Worm (Caenorhabditis elegans) whole organism, L4 larva: ENCODE data around the gene fbxa-30.
A peak's percentile ranks its signal among the peaks of the same experiment; 100 is the strongest.

Experiments used
- T20F7.1 ChIP-seq: fragments of 200-800 bp; sonication (Bioruptor generic); optimal IDR thresholded peaks from 2 replicates; lab custom pipeline; 2018; ENCODE audit warnings: mild to moderate bottlenecking, missing genetic modification characterization, missing compliant biosample characterization
- Y5F2A.4 ChIP-seq: fragments of 200-800 bp; sonication (Bioruptor generic); optimal IDR thresholded peaks from 2 replicates; lab custom pipeline; 2018; ENCODE audit warnings: mild to moderate bottlenecking, missing genetic modification characterization, missing compliant biosample characterization
- ZK546.5 ChIP-seq, 2 experiments: sonication (generic microtip); optimal IDR thresholded peaks; 2 replicates each; lab custom pipeline; 2017; ENCODE audit warnings: missing biosample characterization in 2 of 2, missing genetic modification characterization in 2 of 2
- aha-1 ChIP-seq: fragments of 150-350 bp; peaks from one replicate; lab custom pipeline; 2014; ENCODE audit warnings: missing biosample characterization, missing genetic modification characterization
- ama-1 ChIP-seq: fragments of 150-350 bp; optimal IDR thresholded peaks from 2 replicates; lab custom pipeline; 2014; ENCODE audit warnings: inconsistent platforms, mixed read lengths
- attf-4 ChIP-seq: sonication (generic microtip); optimal IDR thresholded peaks from 3 replicates; lab custom pipeline; 2017; ENCODE audit warnings: missing biosample characterization, missing genetic modification characterization
- ceh-32 ChIP-seq: sonication (generic microtip); optimal IDR thresholded peaks from 2 replicates; lab custom pipeline; 2016; ENCODE audit warnings: mild to moderate bottlenecking, missing genetic modification characterization, missing compliant biosample characterization; ENCODE audit not compliant: poor library complexity
- ceh-44 ChIP-seq: fragments of 200-800 bp; sonication (Bioruptor generic); IDR thresholded peaks from 2 replicates; pipeline ENCODE4 v1.3.6; 2022; ENCODE audit warnings: missing genetic modification reagents, missing genetic modification characterization, missing compliant biosample characterization
- ceh-82 ChIP-seq: sonication (generic microtip); optimal IDR thresholded peaks from 2 replicates; lab custom pipeline; 2017; ENCODE audit warnings: missing biosample characterization, missing genetic modification characterization
- cey-2 ChIP-seq: sonication (generic microtip); optimal IDR thresholded peaks from 3 replicates; lab custom pipeline; 2017; ENCODE audit warnings: missing genetic modification characterization, mild to moderate bottlenecking, missing compliant biosample characterization, antibody characterized with exemption, borderline replicate concordance; ENCODE audit not compliant: insufficient read depth
- ctbp-1 ChIP-seq: fragments of 200-800 bp; sonication (Bioruptor generic); IDR thresholded peaks from 2 replicates; pipeline ENCODE4 v1.3.6; 2022; ENCODE audit warnings: missing genetic modification reagents, missing genetic modification characterization, missing compliant biosample characterization
- daf-16 ChIP-seq, 3 experiments: sonication (generic microtip); optimal IDR thresholded peaks; 2 replicates each; lab custom pipeline; 2016 to 2017; ENCODE audit warnings: missing genetic modification characterization in 3 of 3, missing genetic modification reagents in 3 of 3, mild to moderate bottlenecking in 2 of 3, missing compliant biosample characterization in 2 of 3, missing biosample characterization in 1 of 3, moderate library complexity in 1 of 3
- dmd-8 ChIP-seq: fragments of 200-800 bp; sonication (Bioruptor generic); IDR thresholded peaks from 2 replicates; pipeline ENCODE4 v1.3.6; 2022; ENCODE audit warnings: missing genetic modification characterization, missing compliant biosample characterization
- dmd-9 ChIP-seq: fragments of 200-800 bp; sonication (Bioruptor generic); IDR thresholded peaks from 2 replicates; pipeline ENCODE4 v1.3.6; 2022; ENCODE audit warnings: missing genetic modification reagents, missing genetic modification characterization, missing compliant biosample characterization
- dpl-1 ChIP-seq: fragments of 150-350 bp; optimal IDR thresholded peaks from 2 replicates; lab custom pipeline; 2014; ENCODE audit warnings: missing biosample characterization, missing genetic modification reagents, missing genetic modification characterization
- dve-1 ChIP-seq: sonication (generic microtip); optimal IDR thresholded peaks from 2 replicates; lab custom pipeline; 2017; ENCODE audit warnings: antibody characterized with exemption, mild to moderate bottlenecking, missing genetic modification characterization, missing compliant biosample characterization; ENCODE audit not compliant: insufficient read depth
- egl-43 ChIP-seq: fragments of 200-800 bp; sonication (Bioruptor generic); IDR thresholded peaks from 2 replicates; pipeline ENCODE4 v1.3.6; 2022; ENCODE audit warnings: missing genetic modification reagents, missing genetic modification characterization, missing compliant biosample characterization
- fkh-10 ChIP-seq: fragments of 150-350 bp; optimal IDR thresholded peaks from 2 replicates; lab custom pipeline; 2014; ENCODE audit warnings: missing biosample characterization, missing genetic modification reagents, missing genetic modification characterization
- gei-8 ChIP-seq: fragments of 200-800 bp; sonication (Bioruptor generic); optimal IDR thresholded peaks from 2 replicates; lab custom pipeline; 2018; ENCODE audit warnings: mild to moderate bottlenecking, missing genetic modification characterization, missing compliant biosample characterization
- hlh-11 ChIP-seq: fragments of 200-800 bp; sonication (Bioruptor generic); optimal IDR thresholded peaks from 2 replicates; lab custom pipeline; 2018; ENCODE audit warnings: mild to moderate bottlenecking, missing genetic modification characterization, missing compliant biosample characterization
- hlh-30 ChIP-seq: sonication (generic microtip); optimal IDR thresholded peaks from 2 replicates; lab custom pipeline; 2017; ENCODE audit warnings: antibody characterized with exemption, mild to moderate bottlenecking, missing genetic modification characterization, missing compliant biosample characterization; ENCODE audit not compliant: insufficient read depth
- hmg-1.1 ChIP-seq: fragments of 200-800 bp; sonication (Bioruptor generic); IDR thresholded peaks from 2 replicates; pipeline ENCODE4 v1.3.6; 2022; ENCODE audit warnings: missing genetic modification reagents, missing genetic modification characterization, missing compliant biosample characterization
- lin-29 ChIP-seq: fragments of 200-800 bp; sonication (Bioruptor generic); IDR thresholded peaks from 2 replicates; pipeline ENCODE4 v1.3.6; 2022; ENCODE audit warnings: missing genetic modification reagents, missing genetic modification characterization, missing compliant biosample characterization
- lin-38 ChIP-seq: fragments of 200-800 bp; sonication (Bioruptor generic); IDR thresholded peaks from 2 replicates; pipeline ENCODE4 v1.3.6; 2022; ENCODE audit warnings: missing genetic modification reagents, missing genetic modification characterization, missing compliant biosample characterization
- lir-3 ChIP-seq: sonication (generic microtip); optimal IDR thresholded peaks from 2 replicates; lab custom pipeline; 2016; ENCODE audit warnings: mild to moderate bottlenecking, missing genetic modification characterization, missing compliant biosample characterization
- lsy-2 ChIP-seq, 2 experiments: fragments of 150-350 bp in 1 of 2; sonication (generic microtip) in 1 of 2; optimal IDR thresholded peaks; 2 replicates each; lab custom pipeline; 2014 to 2017; ENCODE audit warnings: missing biosample characterization in 2 of 2, missing genetic modification characterization in 2 of 2
- mes-2 ChIP-seq: sonication (generic microtip); optimal IDR thresholded peaks from 2 replicates; lab custom pipeline; 2016; ENCODE audit warnings: missing genotype, mild to moderate bottlenecking, missing genetic modification characterization, missing compliant biosample characterization; ENCODE audit not compliant: poor library complexity, severe bottlenecking
- mxl-2 ChIP-seq: fragments of 200-800 bp; sonication (Bioruptor generic); conservative IDR thresholded peaks from 2 replicates; pipeline ENCODE4 v1.3.6; 2022; ENCODE audit warnings: missing genetic modification reagents, missing genetic modification characterization, missing compliant biosample characterization
- nhr-28 ChIP-seq: fragments of 150-350 bp; optimal IDR thresholded peaks from 2 replicates; lab custom pipeline; 2014; ENCODE audit warnings: missing biosample characterization, missing genetic modification characterization
- nhr-6 ChIP-seq: fragments of 150-350 bp; optimal IDR thresholded peaks from 2 replicates; lab custom pipeline; 2014; ENCODE audit warnings: missing biosample characterization, missing genetic modification characterization
- pqm-1 ChIP-seq: sonication (generic microtip); optimal IDR thresholded peaks from 2 replicates; lab custom pipeline; 2017; ENCODE audit warnings: missing biosample characterization, missing genetic modification characterization
- snpc-1.2 ChIP-seq: fragments of 200-800 bp; sonication (Bioruptor generic); IDR thresholded peaks from 2 replicates; pipeline ENCODE4 v1.3.6; 2022; ENCODE audit warnings: missing genetic modification reagents, missing genetic modification characterization, missing compliant biosample characterization
- tag-97 ChIP-seq: fragments of 200-800 bp; sonication (Bioruptor generic); IDR thresholded peaks from 2 replicates; pipeline ENCODE4 v1.3.6; 2022; ENCODE audit warnings: missing genetic modification characterization, missing compliant biosample characterization
- tra-1 ChIP-seq: fragments of 200-800 bp; sonication (Bioruptor generic); IDR thresholded peaks from 2 replicates; pipeline ENCODE4 v1.3.6; 2022; ENCODE audit warnings: missing genetic modification reagents, missing genetic modification characterization, missing compliant biosample characterization
- unc-62 ChIP-seq, 3 experiments: fragments of 150-350 bp in 1 of 3; sonication (generic microtip); optimal IDR thresholded peaks in 2 of 3; peaks in 1 of 3; 1 replicate in 1 of 3; 2 replicates in 2 of 3; lab custom pipeline; 2014 to 2017; ENCODE audit warnings: missing biosample characterization in 3 of 3, missing genetic modification characterization in 3 of 3, missing genetic modification reagents in 3 of 3, missing genotype in 1 of 3
- zfp-3 ChIP-seq: fragments of 200-800 bp; sonication (Bioruptor generic); conservative IDR thresholded peaks from 2 replicates; pipeline ENCODE4 v1.3.6; 2022; ENCODE audit warnings: missing genetic modification reagents, missing genetic modification characterization, missing compliant biosample characterization
- zip-2 ChIP-seq: fragments of 150-350 bp; optimal IDR thresholded peaks from 2 replicates; lab custom pipeline; 2014; ENCODE audit warnings: missing biosample characterization, missing genetic modification characterization
- ztf-7 ChIP-seq: fragments of 150-350 bp; optimal IDR thresholded peaks from 2 replicates; lab custom pipeline; 2014; ENCODE audit warnings: missing biosample characterization, missing genetic modification characterization

The fbxa-30 gene

DNA sequence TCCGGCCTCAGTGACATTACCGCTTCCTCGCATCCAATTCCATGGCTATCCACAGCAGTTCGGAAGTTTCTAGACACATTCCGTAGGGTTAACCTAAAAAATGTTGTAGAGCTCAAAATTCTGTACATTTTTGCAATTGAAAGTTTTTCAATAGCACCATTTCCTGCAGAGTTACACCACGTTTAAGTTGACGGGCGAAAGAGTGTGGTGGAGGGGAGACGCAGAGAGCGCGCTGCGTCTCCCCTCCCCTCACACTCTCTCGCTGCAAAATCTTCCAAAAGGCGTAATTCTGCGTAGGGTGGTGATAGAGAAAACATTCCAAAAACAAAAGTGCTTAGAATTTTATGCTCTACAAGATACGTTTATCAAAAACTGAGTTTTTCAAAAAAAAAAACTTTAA is 27.1 kb downstream of the fbxa-30 start:
- TF ChIP-seq attf-4 (tag; lab: Kevin White, UChicago) = no peak
- TF ChIP-seq lin-38 (GFP tag; lab: Robert Waterston, UW) = no peak
- no peak for TF ChIP-seq aha-1
- TF ChIP-seq gei-8 = no peak
- TF ChIP-seq tag-97 (GFP tag; lab: Robert Waterston, UW) = no peak
- TF ChIP-seq, all 104 proteins: peak for 0

DNA sequence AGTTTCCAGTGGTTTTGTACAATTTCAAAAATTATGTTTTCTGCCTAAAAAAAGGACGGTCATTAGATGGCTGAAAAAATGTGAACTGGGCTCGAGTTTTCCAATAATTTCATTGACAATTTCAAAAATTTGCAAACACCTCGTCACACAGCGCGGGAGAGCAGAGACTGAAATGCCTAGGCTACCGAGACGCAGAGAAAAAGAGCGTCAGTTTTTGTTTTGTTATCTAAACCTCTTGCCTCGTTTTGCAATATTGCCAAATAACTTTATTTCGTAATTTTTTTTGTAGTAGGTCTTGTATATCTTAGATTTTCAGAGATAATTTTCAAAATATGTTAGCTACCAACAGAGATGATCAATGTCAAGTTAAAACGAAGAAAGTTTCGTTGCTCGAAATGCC is 32.2 kb downstream of the fbxa-30 start, which contains the start of gene fbxa-63:
fbxa-63 (plus strand) TSS at position 310 of the 400 bp plus-strand sequence.
- TF ChIP-seq tag-97 (GFP tag; lab: Robert Waterston, UW) (no peak), lsy-2 (tag; optimal IDR thresholded peaks at IDR 0.05; lab: Kevin White, UChicago) (peak in 1 of 2 experiments; percentile 54), daf-16 (GFP tag; optimal IDR thresholded peaks at IDR 0.05; lab: Kevin White, UChicago) (no peak), daf-16 (tag; optimal IDR thresholded peaks at IDR 0.05; lab: Kevin White, UChicago) (peak; percentile 39), dpl-1 (GFP tag; lab: Kevin White, UChicago) (peak; percentile 15), ceh-44 (GFP tag; lab: Robert Waterston, UW) (no peak), fkh-10 (GFP tag; lab: Kevin White, UChicago) (peak; percentile 11), hlh-11 (peak; percentile 31), snpc-1.2 (GFP tag; lab: Robert Waterston, UW) (no peak), dmd-8 (no peak), mxl-2 (GFP tag; lab: Robert Waterston, UW) (no peak), hmg-1.1 (GFP tag; lab: Robert Waterston, UW) (no peak), nhr-28 (tag; lab: Kevin White, UChicago) (peak; percentile 43), T20F7.1 (GFP tag; lab: Kevin White, UChicago) (no peak), mes-2 (tag; lab: Kevin White, UChicago) (peak; percentile 35), pqm-1 (no peak), zfp-3 (GFP tag; lab: Robert Waterston, UW) (no peak), unc-62 (GFP tag; optimal IDR thresholded peaks at IDR 0.05 in 1 of 2; lab: Kevin White, UChicago) (peak in 1 of 2 experiments; percentile 18), unc-62 (tag; optimal IDR thresholded peaks at IDR 0.05; lab: Kevin White, UChicago) (no peak), ceh-82 (no peak), aha-1 (peak; percentile 43), cey-2 (tag; lab: Kevin White, UChicago) (no peak), hlh-30 (tag; lab: Kevin White, UChicago) (peak; percentile 24), ama-1 (no peak), dve-1 (tag; lab: Kevin White, UChicago) (peak; percentile 14), zip-2 (tag; lab: Kevin White, UChicago) (peak; percentile 94), ZK546.5 (tag; optimal IDR thresholded peaks at IDR 0.05; lab: Kevin White, UChicago) (no peak), nhr-6 (tag; lab: Kevin White, UChicago) (no peak), ceh-32 (tag; lab: Kevin White, UChicago) (no peak)
- TF ChIP-seq, all 104 proteins: peak for 12

DNA sequence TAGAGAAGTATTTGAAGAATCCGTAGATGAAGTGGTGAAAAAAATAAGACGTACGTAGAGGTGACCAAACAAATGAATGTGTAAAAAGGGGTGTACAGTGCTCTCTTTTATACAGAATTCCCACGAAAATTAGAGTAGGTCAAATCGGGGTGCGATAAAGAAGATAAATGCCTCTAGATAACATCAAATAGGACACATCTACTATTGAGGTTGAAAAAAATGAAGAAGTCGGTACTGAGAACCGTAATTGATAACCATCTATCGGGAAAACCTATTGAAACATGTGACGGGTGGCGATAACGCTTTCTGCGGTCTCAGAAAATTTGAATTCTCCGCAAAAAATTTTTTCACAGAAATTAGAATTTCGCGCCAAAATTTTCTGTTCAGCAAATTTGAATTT is 36.7 kb downstream of the fbxa-30 start, which contains the start of gene fbxa-61:
fbxa-61 (plus strand) TSS at position 345 of the 400 bp plus-strand sequence.
- TF ChIP-seq ctbp-1 (GFP tag; lab: Robert Waterston, UW) (no peak), unc-62 (GFP tag; optimal IDR thresholded peaks at IDR 0.05 in 1 of 2; lab: Kevin White, UChicago) (no peak), unc-62 (tag; optimal IDR thresholded peaks at IDR 0.05; lab: Kevin White, UChicago) (no peak), lir-3 (no peak), tra-1 (GFP tag; lab: Robert Waterston, UW) (no peak), T20F7.1 (GFP tag; lab: Kevin White, UChicago) (no peak), mxl-2 (GFP tag; lab: Robert Waterston, UW) (no peak), lin-29 (GFP tag; lab: Robert Waterston, UW) (no peak), egl-43 (no peak), ztf-7 (tag; lab: Kevin White, UChicago) (no peak), Y5F2A.4 (GFP tag; lab: Kevin White, UChicago) (no peak), dmd-9 (GFP tag; lab: Robert Waterston, UW) (no peak), tag-97 (GFP tag; lab: Robert Waterston, UW) (no peak)
- TF ChIP-seq, all 104 proteins: peak for 0
